Worm (Caenorhabditis elegans) whole organism, dauer: Measurements from ENCODE around the gene clec-63.

Experiments
- unc-62 ChIP-seq: sonication (generic microtip); optimal IDR thresholded peaks from 2 replicates; lab custom pipeline; 2017; ENCODE audit warnings: missing biosample characterization, missing genetic modification reagents, missing genetic modification characterization

clec-63 gene

ce11 chrII:12895078-12895670, at the start of gene clec-63, which contains the start of gene clec-62:
Gene clec-63, plus strand, starts transcription at chrII:12895638.
Gene clec-62, minus strand, starts transcription at chrII:12895128.
- no peak for TF ChIP-seq unc-62 (GFP tag; lab: Kevin White, UChicago)

- TF ChIP-seq unc-62 (GFP tag; lab: Kevin White, UChicago) = no peak
Observed at ce11 chrII:12847736-12848135, 47.7 kb upstream of the clec-63 start, which contains the start of gene pes-10. Gene pes-10, minus strand, starts transcription at chrII:12847836.

- TF ChIP-seq unc-62 (GFP tag; lab: Kevin White, UChicago) = no peak
Observed at ce11 chrII:12850129-12850528, 45.3 kb upstream of the clec-63 start, which contains the start of gene Y46G5A.28. Gene Y46G5A.28, plus strand, starts transcription at chrII:12850429.

DNA sequence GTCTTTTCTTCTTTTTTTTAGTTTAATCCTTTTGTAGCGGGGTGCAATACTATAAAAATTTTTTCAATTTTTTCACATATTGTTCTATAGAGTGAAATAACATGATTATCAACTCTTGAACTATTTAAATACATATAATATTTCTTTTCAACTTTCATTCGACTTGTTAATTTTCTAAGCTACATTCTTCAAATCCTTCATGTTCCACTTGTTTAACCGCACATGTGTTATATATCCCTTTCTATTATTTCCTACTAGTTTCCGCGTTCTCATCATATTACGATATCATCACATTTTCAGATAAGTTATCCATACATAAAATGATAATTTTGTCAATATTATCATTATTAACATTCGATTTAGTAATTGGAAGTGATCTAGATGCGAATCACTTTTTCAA, 39.5 kb upstream of the clec-63 start, which contains the start of gene Y46G5A.29:
Gene Y46G5A.29 (plus strand): TSS at position 301 of the 400 bp plus-strand sequence.
- TF ChIP-seq unc-62 (GFP tag; lab: Kevin White, UChicago) = no peak

DNA sequence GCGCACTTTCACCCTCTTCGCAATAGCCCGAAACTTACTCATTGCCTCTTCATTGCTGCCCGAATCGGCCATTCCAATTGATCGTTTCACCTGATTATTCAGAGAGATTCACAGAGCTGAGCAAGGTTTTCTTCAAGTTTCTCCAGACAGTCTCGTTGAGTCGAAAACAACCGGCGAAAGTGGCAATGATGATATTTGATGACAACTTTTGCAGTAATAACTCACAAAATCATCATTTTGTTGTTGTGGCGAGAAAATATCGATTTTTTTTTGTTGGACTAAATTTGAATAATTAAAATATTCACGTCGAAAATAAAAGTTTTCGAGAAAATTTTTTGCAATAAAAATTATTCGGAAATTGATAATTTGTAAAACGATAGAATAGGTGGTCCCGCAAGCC, 29.8 kb upstream of the clec-63 start, which contains the start of gene snf-5:
Gene snf-5 (minus strand): TSS at position 182 of the 400 bp plus-strand sequence.
- no peak for TF ChIP-seq unc-62 (GFP tag; lab: Kevin White, UChicago)

- TF ChIP-seq unc-62 (GFP tag; lab: Kevin White, UChicago) = no peak
Observed at ce11 chrII:12866079-12866478, 29.4 kb upstream of the clec-63 start.

- TF ChIP-seq unc-62 (GFP tag; lab: Kevin White, UChicago) = no peak
Observed at ce11 chrII:12878071-12878668, 17.3 kb upstream of the clec-63 start, which contains the start of gene gsy-1. Gene gsy-1, minus strand, starts transcription at chrII:12878121.

DNA sequence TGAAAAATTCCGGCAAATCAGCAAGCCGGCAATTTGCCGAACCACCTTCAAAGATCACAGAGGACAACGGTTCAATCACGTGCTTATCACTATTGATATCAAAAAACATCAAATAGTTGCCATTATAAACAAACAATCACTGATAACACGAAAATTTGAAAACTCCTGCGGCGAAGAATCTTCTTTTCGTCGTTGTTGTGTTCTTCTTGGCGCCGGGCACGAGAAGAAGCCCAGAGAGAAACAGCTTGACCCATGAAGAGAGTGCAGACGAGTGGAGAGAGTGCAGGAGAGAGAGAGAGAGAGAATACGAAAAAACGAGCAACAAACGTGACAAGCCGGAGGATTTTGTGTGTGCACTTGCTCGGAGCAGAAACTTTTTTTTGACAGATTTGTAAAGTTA, 16.7 kb upstream of the clec-63 start:
- TF ChIP-seq unc-62 (GFP tag; lab: Kevin White, UChicago) = no peak

ce11 chrII:12879758-12880157, 15.7 kb upstream of the clec-63 start:
- no peak for TF ChIP-seq unc-62 (GFP tag; lab: Kevin White, UChicago)

DNA sequence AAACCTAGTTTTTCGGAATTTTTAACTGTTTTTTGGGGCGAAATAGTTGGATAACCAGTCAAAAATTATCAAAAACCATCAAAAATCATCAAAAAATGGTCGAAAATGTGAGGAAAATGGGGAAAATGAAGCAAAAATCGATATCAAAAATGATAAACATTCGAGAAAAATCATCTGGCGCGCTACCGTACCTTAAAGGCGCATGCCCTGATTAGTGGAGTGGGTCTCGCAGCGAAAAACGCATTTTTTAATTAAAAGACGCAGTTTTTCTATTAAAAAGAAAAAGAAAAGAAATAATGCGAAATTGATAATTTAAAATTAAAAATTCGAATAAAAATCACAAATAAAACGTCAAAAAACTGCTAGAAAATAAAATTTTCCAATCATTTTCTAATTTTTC, 15.0 kb upstream of the clec-63 start, which contains the start of gene F35C5.1:
Gene F35C5.1 (plus strand): TSS at position 399 of the 400 bp plus-strand sequence.
- TF ChIP-seq unc-62 (GFP tag; lab: Kevin White, UChicago) = no peak

- TF ChIP-seq unc-62 (GFP tag; lab: Kevin White, UChicago) = no peak
Observed at ce11 chrII:12884972-12885371, 10.5 kb upstream of the clec-63 start, which contains the start of gene sra-14. Gene sra-14, plus strand, starts transcription at chrII:12885272.

DNA sequence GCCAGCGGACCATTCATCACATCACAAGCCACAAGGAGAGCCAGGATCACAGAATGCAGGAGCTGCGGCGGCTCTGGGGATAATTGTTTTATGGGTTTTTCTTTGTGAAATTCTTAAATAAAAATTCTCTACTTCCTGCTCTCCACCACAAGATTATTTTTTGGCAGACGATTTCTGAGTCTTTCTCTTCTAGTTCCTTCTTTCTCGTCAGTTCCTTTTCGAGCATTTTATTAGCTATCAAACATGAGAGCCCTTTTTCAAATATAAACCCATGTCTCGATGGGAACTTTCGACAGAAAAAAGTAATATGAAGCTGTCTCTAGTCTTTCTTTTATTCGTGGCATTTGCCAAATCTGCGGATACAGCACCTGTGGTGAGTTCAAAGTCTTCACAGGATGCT, 7.0 kb upstream of the clec-63 start, which contains the start of gene F35C5.3:
Gene F35C5.3 (plus strand): TSS at position 301 of the 400 bp plus-strand sequence.
- no peak for TF ChIP-seq unc-62 (GFP tag; lab: Kevin White, UChicago)

- no peak for TF ChIP-seq unc-62 (GFP tag; lab: Kevin White, UChicago)
Observed at ce11 chrII:12892407-12892806, 3.0 kb upstream of the clec-63 start.

DNA sequence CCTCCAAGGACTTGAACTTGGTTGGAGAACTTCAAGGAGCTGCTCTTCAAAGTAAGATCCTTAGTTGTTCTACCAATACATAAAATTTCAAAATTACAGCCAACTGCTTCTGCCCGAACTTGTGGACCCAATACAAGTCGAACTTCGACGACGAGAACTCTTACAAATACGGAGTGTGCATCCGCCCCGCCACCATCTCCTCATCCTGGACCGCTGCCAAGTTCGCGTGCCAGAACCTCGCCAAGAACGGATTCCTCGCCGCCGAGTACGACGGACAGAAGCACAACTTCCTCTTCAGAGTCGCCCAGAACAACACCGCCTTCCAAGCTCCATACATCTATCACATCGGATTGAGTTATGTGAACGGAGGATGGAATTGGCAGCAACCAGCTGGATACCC, 1.2 kb downstream of the clec-63 start:
- no peak for TF ChIP-seq unc-62 (GFP tag; lab: Kevin White, UChicago)

- no peak for TF ChIP-seq unc-62 (GFP tag; lab: Kevin White, UChicago)
Observed at ce11 chrII:12897361-12897760, 1.9 kb downstream of the clec-63 start.

DNA sequence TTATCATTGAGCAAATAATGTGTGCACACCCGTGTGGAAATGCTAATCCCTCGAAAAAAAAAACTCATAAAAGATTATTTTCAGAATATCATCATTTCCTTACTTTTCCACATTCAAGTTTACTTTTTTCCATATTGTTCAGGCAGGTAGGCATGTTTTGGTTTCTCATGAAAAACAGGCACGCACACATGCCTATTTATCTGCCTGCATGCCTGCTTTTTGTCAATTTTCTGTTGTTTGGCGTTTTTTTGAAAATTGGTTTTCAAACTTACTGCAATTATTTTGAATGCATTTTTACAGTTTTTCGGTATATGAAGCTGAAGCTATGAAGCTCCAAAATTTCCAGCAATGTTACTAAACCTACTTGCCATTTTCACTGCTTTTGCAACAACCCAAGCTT, 2.5 kb downstream of the clec-63 start, which contains the start of gene clec-64:
Gene clec-64 (plus strand): TSS at position 301 of the 400 bp plus-strand sequence.
- TF ChIP-seq unc-62 (GFP tag; lab: Kevin White, UChicago) = no peak
